Worm (Caenorhabditis elegans) whole organism, L1 larva: ENCODE data around the gene F36G3.3.

Experiments used
- aly-2 ChIP-seq: fragments of 150-350 bp; optimal IDR thresholded peaks from 2 replicates; lab custom pipeline; 2014; ENCODE audit warnings: missing biosample characterization, missing genetic modification characterization
- ces-1 ChIP-seq: fragments of 150-350 bp; optimal IDR thresholded peaks from 2 replicates; lab custom pipeline; 2014; ENCODE audit warnings: missing biosample characterization, missing genetic modification reagents, missing genetic modification characterization
- egl-27 ChIP-seq, 2 experiments: fragments of 150-350 bp in 1 of 2; sonication (generic microtip); optimal IDR thresholded peaks; 3 replicates each; lab custom pipeline; 2017 to 2018; ENCODE audit warnings: missing biosample characterization in 2 of 2, missing genetic modification characterization in 2 of 2, missing genetic modification reagents in 2 of 2
- lin-13 ChIP-seq: fragments of 150-350 bp; optimal IDR thresholded peaks from 2 replicates; lab custom pipeline; 2014; ENCODE audit warnings: missing biosample characterization, missing genetic modification reagents, missing genetic modification characterization
- nhr-11 ChIP-seq: fragments of 150-350 bp; optimal IDR thresholded peaks from 2 replicates; lab custom pipeline; 2014; ENCODE audit warnings: missing biosample characterization, missing genetic modification characterization
- nhr-12 ChIP-seq: sonication (generic microtip); optimal IDR thresholded peaks from 2 replicates; lab custom pipeline; 2017; ENCODE audit warnings: missing biosample characterization, missing genetic modification characterization
- rnt-1 ChIP-seq: sonication (generic microtip); optimal IDR thresholded peaks from 2 replicates; lab custom pipeline; 2016; ENCODE audit warnings: mild to moderate bottlenecking, missing genetic modification characterization, moderate library complexity, missing compliant biosample characterization
- skn-1 ChIP-seq: fragments of 150-350 bp; optimal IDR thresholded peaks from 2 replicates; lab custom pipeline; 2014; ENCODE audit warnings: missing biosample characterization, missing genetic modification characterization
- snpc-4 ChIP-seq: fragments of 150-350 bp; optimal IDR thresholded peaks from 2 replicates; lab custom pipeline; 2014; ENCODE audit warnings: missing biosample characterization, missing genetic modification characterization
- tlp-1 ChIP-seq: fragments of 150-350 bp; optimal IDR thresholded peaks from 2 replicates; lab custom pipeline; 2014; ENCODE audit warnings: missing biosample characterization, missing genetic modification characterization
- unc-62 ChIP-seq: fragments of 150-350 bp; optimal IDR thresholded peaks from 2 replicates; lab custom pipeline; 2014; ENCODE audit warnings: missing biosample characterization, missing genetic modification reagents, missing genetic modification characterization
- xbp-1 ChIP-seq: sonication (generic microtip); optimal IDR thresholded peaks from 2 replicates; lab custom pipeline; 2016; ENCODE audit warnings: missing genetic modification characterization, missing compliant biosample characterization
- ztf-4 ChIP-seq: fragments of 150-350 bp; optimal IDR thresholded peaks from 2 replicates; lab custom pipeline; 2014; ENCODE audit warnings: missing biosample characterization, missing genetic modification characterization

DNA sequence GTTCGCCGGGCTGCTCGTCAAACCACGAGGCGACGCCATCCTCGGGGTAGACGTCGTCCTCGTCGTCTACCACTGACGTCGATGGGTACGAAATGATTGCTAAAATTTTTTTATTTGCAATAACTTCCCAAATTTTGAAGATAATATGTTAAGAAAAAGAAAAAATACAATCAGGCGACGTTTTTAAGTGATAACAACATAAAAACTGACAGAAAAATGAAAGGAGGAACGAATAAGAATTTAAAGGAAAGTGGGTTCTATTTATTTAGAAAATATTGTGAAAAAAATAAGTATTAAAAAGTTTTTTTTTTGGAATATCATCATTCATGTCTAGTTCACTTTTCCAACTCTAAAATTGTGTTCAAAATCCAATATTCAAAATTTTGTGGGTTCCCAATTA is 23.5 kb downstream of the F36G3.3 start, which contains the start of gene dpy-22:
- TF ChIP-seq ztf-4 (tag; lab: Kevin White, UChicago) (no peak), rnt-1 (tag; lab: Kevin White, UChicago) (no peak), tlp-1 (tag; lab: Kevin White, UChicago) (no peak), nhr-12 (no peak), egl-27 (tag; optimal IDR thresholded peaks at IDR 0.05; lab: Kevin White, UChicago) (no peak), lin-13 (GFP tag; lab: Kevin White, UChicago) (no peak), ces-1 (GFP tag; lab: Kevin White, UChicago) (no peak), unc-62 (GFP tag; lab: Kevin White, UChicago) (no peak), xbp-1 (tag; lab: Kevin White, UChicago) (no peak), nhr-11 (tag; lab: Kevin White, UChicago) (no peak), skn-1 (tag; lab: Kevin White, UChicago) (no peak), aly-2 (no peak), snpc-4 (no peak)
